Fruit fly (Drosophila melanogaster) whole organism: Measurements from ENCODE around the gene Eo.
A peak's percentile ranks its signal among the peaks of the same experiment; 100 is the strongest.

ENCODE experiments used
- CG8478 ChIP-seq: fragments of >200 bp; optimal IDR thresholded peaks from 2 replicates; lab custom pipeline; 2018; ENCODE audit warnings: inconsistent platforms
- Dll ChIP-seq: fragments of >200 bp; optimal IDR thresholded peaks from 2 replicates; lab custom pipeline; 2017
- EcR ChIP-seq, 2 experiments: fragments of >200 bp; optimal IDR thresholded peaks; 2 replicates each; lab custom pipeline; 2017; ENCODE audit warnings: missing biosample characterization in 2 of 2, missing genetic modification characterization in 2 of 2, missing genetic modification reagents in 2 of 2
- pan ChIP-seq: fragments of >200 bp; optimal IDR thresholded peaks from 2 replicates; lab custom pipeline; 2017
- psq ChIP-seq: fragments of >200 bp; optimal IDR thresholded peaks from 2 replicates; lab custom pipeline; 2017
- usp ChIP-seq: fragments of >200 bp; optimal IDR thresholded peaks from 2 replicates; lab custom pipeline; 2017; ENCODE audit warnings: missing biosample characterization, missing genetic modification characterization, mixed read lengths

The Eo gene

DNA sequence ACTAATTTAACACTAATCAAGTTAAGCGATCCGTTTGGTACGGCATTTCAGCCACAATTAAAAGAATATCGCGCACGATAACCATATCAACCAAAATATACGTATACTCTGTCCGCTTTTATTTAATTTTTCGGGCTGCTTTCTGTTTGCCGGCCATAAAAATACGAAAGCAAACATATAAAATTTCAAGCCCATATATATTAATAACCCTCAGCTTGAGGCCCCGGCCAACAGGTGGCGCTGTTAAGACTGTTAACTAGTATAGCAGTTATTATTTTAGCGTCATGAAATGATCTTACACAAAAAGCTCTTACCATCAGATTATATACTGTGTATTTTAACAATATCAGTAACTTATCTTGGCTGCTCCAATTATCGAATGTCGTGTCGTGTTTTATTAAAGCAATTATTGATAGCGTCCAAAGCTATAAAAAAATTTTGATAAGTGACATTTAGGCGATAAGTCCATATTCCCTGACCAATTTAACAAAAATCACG is at the start of gene Eo:
TSS of gene Eo (minus strand) at position 51 of the 498 bp plus-strand sequence.
- TF ChIP-seq CG8478 (no peak), Dll (lab: Kevin White, UChicago) (no peak), pan (lab: Kevin White, UChicago) (no peak), usp (no peak), psq (lab: Kevin White, UChicago) (no peak), EcR (GFP tag; optimal IDR thresholded peaks at IDR 0.05; lab: Kevin White, UChicago) (peak in 1 of 2 experiments; percentile 17)

DNA sequence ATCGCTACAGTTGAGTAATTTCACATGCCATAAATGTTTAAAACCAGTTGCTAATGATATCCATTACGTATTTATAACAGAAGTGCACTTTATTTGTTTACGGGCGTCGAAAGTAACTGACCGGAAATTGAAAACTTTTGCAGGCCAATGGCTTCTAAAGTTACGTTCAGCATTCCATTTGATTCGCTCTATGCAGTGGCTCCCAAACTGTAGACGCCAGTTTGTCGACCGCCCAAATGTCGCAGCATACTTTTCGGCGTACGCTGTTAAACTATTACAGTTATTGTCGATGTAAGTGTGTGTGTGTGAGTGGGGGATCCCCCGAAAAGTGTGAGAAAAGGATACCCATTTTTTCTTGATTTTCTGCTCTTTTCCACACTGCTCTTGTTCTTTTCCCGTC is 42.3 kb upstream of the Eo start:
- TF ChIP-seq psq (lab: Kevin White, UChicago) (no peak), Dll (lab: Kevin White, UChicago) (no peak)

DNA sequence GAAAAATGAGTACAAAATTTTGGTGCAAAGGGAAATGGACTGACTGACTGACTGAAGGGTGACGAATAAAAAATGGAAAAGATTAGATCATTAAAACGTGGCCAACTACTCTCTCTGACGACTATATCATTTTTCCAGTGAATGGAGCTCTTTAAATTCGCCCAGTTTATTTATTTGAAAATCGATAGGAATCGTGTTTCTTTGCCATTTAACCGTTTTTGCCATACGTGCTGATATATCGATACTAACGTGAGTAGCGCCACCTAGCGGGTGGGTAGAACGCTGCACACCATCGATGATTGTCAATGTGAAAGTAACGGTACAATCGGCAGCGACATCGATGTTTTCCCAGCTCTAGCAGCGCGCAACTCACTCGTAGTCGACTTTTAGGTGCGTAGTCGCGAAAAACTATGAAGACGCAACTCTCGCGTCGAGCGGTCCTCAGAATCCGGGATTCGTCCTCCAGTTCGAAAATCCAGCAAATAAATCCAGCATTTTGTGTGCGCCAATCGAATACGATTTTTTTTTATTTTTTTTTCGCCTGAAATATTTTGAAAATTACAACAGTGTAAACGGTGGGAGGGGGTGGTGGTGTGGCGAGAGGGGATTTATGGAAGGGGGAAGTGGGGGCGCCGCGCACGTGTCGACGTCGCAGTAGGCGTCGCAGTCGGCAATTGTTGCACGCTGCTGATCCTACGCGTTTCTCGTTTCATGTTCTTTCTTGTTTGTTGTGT is 36.6 kb upstream of the Eo start, which contains the start of the genes CG9030 and eag:
TSS of gene CG9030 (minus strand) at position 51 of the 734 bp plus-strand sequence.
TSS of gene eag (plus strand) at position 428 of the 734 bp plus-strand sequence.
- TF ChIP-seq pan (lab: Kevin White, UChicago) = no peak
- TF ChIP-seq CG8478 = no peak
- TF ChIP-seq Dll (lab: Kevin White, UChicago) = no peak
- TF ChIP-seq psq (lab: Kevin White, UChicago) = no peak
- no peak for TF ChIP-seq usp
- TF ChIP-seq EcR (GFP tag; optimal IDR thresholded peaks at IDR 0.05; lab: Kevin White, UChicago) = no peak

DNA sequence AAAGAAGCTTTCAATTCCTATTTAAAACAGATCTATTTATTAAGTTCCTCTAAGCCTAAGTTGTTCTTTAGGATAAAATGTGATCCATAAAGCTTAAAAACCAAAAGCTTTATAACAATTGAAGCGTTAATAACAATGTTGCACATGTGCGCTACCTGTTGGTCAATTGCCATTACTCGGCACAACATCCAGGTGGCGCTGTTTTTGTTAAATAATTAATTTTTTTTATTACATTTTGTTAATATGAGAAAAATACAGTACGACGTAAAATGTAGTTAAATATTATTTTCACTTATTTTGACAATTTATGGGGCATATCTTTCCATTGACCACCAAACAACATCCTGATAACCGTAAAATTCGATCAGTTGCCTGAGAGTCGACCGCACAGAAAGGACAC is 35.3 kb upstream of the Eo start:
- TF ChIP-seq psq (lab: Kevin White, UChicago) (no peak), Dll (lab: Kevin White, UChicago) (no peak), EcR (GFP tag; optimal IDR thresholded peaks at IDR 0.05; lab: Kevin White, UChicago) (no peak), pan (lab: Kevin White, UChicago) (no peak), usp (no peak), CG8478 (no peak)

DNA sequence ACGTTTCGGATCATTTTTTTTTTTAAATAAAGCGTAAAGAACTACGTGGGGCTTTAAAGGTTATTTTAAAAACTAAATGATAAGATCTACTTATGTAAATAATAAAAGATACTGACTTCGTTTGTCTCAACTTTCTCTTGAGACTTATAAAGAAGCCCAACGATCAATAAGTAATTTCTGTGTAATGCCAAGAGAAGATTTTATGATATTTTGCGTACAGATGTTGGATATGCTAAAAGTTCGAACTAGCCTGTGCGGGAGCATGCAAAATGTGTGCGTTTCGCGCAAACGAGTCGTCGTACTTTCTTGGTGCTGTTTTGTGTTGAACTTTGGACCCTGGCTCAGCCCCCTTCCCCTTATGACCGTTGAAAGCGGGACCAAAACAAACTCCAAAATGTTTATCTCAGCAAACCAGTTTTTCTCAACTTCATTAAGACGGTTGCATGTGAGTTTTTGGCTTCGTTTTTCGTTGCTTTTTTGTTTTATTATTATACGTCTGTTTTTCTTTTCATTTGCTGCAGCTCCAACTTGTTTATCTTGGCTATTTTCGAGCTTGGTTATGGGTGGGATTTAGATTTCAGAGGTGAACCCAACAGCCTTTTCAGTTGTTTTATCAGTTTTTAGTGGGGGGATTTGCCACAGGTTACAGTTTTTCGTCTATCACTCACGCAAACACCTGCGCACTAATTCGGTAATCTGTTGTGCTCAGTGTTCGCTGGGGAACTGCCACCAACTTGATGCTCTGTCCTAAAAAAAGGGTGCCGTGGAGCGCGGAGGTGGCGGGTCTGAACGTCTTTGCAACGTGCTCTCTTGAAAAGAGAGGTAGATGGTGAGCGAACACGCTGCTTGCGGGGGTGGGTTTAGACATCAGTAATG is 34.5 kb upstream of the Eo start, which contains the start of gene pdgy:
TSS of gene pdgy (minus strand) at position 688 of the 876 bp plus-strand sequence.
- TF ChIP-seq psq (lab: Kevin White, UChicago) = no peak
- peak; percentile 7 for TF ChIP-seq Dll (lab: Kevin White, UChicago)

DNA sequence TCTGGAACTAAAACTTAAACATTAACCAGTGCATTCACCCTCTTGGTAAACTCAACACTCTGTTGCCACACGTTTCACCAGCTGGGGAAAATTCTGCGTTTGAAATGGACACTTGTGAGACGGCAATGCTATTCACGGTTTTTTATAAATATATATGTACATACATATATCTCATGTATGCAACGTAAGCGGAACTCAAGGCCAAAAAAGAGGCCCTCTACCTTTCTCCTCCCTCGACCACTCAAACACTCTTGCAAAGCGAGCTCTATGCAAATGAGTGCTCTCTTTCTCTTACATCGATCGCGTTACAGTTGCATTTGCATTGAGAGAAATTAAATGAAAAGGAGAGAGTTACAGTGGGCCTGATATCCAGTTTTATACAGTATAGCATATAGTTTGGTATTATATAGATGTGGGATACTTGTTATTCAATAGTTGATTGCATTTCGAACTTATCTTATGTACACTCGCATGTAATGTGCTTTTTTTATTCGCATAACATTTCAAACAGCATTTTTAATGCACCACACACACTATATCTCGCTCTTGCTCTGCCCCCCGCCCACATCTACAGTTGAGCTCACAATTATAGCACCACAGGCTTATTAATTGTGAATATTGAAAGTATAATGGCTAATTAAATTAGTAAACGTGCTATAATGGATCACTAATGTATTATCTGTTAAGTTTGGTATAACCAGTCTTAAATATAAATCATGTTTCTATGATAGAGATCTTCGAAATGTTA is 33.7 kb upstream of the Eo start:
- TF ChIP-seq psq (lab: Kevin White, UChicago) (no peak), pan (lab: Kevin White, UChicago) (no peak), usp (no peak), EcR (GFP tag; optimal IDR thresholded peaks at IDR 0.05; lab: Kevin White, UChicago) (no peak), CG8478 (no peak), Dll (lab: Kevin White, UChicago) (no peak)

DNA sequence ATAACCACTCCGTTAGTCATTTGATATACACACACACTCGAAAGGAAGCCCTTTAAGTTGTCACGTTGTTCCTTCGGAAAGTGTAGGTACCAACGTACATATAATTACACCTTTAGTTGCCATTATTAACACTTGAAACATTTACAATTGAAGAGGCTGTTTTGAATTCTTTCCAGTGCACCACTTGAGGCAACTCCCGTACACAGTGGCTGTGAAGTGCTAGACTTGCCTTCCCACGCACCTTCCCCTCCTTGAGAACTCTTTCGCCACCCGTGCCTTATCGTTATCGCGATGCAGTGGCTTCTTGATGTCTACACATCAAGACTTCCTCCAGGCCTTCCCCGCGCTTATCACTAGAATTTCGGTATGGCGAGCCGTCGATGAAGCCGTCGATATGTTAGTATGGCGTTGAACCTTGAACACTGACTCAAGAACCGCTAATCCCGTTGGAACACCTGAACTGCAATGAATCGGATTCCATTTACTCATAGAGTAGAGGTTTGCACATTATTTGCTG is 32.8 kb upstream of the Eo start:
- TF ChIP-seq CG8478 = no peak
- no peak for TF ChIP-seq pan (lab: Kevin White, UChicago)
- TF ChIP-seq Dll (lab: Kevin White, UChicago) = no peak
- no peak for TF ChIP-seq psq (lab: Kevin White, UChicago)
- TF ChIP-seq usp = no peak
- TF ChIP-seq EcR (GFP tag; optimal IDR thresholded peaks at IDR 0.05; lab: Kevin White, UChicago) = no peak

DNA sequence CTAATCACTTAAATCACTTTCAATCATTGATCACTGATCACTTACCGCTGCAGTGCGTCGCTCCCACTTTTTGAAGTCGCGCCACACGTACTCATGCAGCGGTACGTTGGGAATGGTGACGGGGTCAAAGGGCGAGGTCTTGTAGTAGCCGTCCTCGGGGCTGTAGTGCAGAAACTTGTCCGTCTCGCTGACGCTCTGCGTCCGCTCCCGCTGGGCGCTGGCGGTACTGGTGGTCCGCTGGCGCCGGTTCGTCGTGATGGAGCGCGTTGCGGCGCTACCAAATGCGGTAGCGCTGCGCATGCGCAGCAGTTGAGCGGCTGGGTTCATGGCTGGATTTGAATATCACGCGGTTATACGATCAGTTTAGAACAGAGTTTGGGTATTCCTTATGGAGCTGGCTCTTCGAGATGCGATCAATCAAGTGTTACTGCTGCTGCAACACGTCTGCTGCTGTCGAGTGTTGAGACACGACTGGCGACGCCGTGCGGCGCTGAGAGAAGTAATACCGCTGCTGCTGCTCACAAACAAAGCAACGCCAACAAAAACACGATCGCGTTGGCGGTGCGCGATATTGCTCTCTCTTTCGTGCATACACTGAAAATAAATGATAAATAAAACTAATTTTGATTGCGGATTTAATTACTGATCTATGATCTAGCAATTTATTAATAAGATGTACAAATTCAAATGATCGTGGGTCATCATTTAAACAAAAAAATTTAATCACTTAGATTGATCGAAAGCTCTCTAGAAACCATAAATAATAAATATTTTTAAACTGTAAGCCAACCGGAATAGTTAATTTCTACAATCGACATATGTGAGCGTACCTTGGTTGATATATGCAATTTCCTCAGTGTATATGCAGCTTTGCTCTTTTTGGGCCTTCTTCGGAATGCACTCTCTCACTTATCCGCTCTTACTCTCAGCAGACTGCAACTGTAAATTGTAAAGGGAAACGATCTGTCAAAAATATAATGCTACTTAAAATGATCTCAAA is 32.0 kb upstream of the Eo start:
- TF ChIP-seq EcR (GFP tag; optimal IDR thresholded peaks at IDR 0.05; lab: Kevin White, UChicago) = no peak
- no peak for TF ChIP-seq psq (lab: Kevin White, UChicago)
- peak; percentile 8 for TF ChIP-seq Dll (lab: Kevin White, UChicago)
- TF ChIP-seq usp = no peak
- TF ChIP-seq CG8478 = no peak
- no peak for TF ChIP-seq pan (lab: Kevin White, UChicago)

DNA sequence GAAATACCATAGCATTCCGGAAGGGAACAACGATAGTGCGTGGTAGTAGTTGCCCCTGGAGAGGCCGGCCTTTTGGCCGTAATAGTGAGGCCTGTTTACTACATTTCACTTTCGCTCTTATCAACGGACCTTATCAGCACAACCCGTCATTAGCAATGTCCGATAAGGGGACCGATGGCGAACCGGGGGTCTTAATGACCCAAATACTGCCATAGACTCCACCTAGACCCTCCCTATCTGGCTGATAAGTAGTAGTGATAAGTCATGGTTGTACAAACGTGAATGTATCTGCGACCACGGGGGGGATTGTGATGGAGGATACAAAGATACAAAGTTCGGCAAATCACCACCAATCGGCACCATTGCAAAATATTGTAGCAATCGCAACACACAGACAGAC is 30.6 kb upstream of the Eo start:
- TF ChIP-seq Dll (lab: Kevin White, UChicago) = no peak
- no peak for TF ChIP-seq CG8478
- no peak for TF ChIP-seq psq (lab: Kevin White, UChicago)
- TF ChIP-seq EcR (GFP tag; optimal IDR thresholded peaks at IDR 0.05; lab: Kevin White, UChicago) = no peak
- no peak for TF ChIP-seq usp
- TF ChIP-seq pan (lab: Kevin White, UChicago) = no peak

DNA sequence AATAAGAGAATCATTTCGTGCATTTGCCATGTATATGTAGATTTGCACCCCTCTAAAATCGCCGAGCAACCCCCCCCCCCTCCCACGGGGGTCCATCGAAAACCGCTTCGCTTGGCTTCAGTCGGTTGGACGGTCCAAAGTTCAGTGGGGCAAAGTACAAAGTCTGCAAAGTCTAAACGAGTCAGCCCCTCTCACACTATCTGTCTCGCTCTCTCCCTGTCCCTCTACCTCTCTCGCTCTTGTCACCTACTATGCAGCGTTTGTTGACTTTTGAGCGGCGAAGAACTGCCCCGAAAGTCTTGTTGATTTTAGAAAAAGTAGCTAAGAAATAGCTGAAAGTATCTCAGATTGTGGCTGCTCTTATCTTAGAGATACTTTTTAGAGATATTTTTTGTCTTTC is 28.8 kb upstream of the Eo start:
- TF ChIP-seq CG8478 (no peak), Dll (lab: Kevin White, UChicago) (no peak), EcR (GFP tag; optimal IDR thresholded peaks at IDR 0.05; lab: Kevin White, UChicago) (no peak), psq (lab: Kevin White, UChicago) (no peak), usp (no peak), pan (lab: Kevin White, UChicago) (no peak)
